Fruit fly (Drosophila melanogaster): ENCODE measurements around the gene CG44362.

The CG44362 gene

DNA sequence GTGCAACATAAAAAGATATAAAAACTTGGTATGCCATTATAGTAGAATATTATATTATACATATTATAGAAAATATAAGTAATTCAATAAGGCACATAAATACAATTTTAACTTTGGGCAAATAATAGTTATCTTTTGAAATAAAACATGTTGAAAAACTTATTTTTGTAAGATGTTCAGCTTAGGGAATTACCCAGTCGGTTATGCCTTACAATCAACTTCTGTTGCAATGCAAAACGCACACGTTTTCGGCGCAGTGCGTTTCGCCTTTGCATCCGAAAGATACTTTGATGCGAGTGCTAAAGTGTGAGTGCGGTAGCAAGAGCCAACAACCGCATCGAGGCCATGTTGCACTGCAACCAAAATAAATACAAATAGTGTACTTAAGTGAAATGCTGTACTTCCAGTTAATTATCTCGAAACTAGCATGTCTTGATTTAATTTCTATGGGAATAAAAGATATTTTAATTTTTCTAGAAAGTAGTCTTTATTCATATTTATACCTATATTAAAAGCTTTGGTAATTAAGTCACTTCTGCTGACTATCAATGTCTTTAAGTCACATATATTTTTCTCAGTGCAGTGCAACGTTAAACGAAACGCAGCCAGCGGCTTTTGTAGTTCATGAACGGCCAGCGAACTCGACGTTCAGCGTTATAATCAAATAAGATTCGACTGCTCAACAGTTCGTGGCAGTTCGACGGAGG is 49.8 kb downstream of the CG44362 start:
- TF ChIP-seq CG14711 (tag; optimal IDR thresholded peaks at IDR 0.05) (no peak), kay (GFP tag; ENCODE audit: borderline replicate concordance) (peak; percentile 6)

Measured in whole organism, adult.